Fruit fly (Drosophila melanogaster): ENCODE data around the gene m.

DNA sequence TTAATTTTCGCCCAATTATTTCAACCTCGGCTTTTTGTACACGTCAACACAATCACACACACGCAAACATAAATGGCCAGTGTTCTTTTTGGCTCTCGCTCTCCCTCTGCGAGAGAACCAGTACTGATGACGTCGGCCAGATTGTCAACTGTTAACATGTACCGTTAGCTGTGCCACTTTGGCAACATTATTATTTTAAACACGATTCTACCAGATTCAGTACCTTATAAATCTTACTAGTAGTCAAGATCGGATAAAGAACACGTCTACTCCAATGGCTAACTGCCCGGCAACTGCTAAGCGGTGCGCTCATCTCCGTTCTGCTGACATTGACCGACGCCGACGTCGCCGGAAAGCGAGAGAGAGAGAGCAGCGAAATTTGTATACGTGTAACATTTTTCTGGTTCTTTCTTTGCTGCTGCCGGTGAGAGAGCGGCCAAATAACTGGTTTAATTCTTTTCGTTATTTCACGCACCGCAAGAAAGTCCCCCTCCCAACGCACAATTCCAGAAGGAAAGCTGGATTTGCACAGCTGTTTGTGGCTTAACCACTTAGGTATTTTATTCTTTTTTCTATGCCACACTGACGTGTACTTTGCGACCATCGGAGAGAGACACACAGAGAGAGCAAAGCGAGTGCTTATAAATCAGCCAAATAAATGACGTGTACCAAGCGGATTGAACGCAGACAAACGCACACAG is 51.1 kb downstream of the m start:
- TF ChIP-seq Mio (GFP tag; optimal IDR thresholded peaks at IDR 0.05) (no peak), Sp1 (GFP tag; optimal IDR thresholded peaks at IDR 0.05) (no peak), pan (optimal IDR thresholded peaks at IDR 0.05) (no peak), sv (GFP tag; optimal IDR thresholded peaks at IDR 0.05) (no peak), GATAd (GFP tag; optimal IDR thresholded peaks at IDR 0.05) (no peak), br (GFP tag; optimal IDR thresholded peaks at IDR 0.05) (no peak), woc (GFP tag; optimal IDR thresholded peaks at IDR 0.05) (no peak), foxo (GFP tag; optimal IDR thresholded peaks at IDR 0.05) (peak in 1 of 2 experiments; percentile 7), OdsH (GFP tag; optimal IDR thresholded peaks at IDR 0.05) (peak; percentile 13), Hr78 (GFP tag; optimal IDR thresholded peaks at IDR 0.05) (no peak), h (GFP tag; optimal IDR thresholded peaks at IDR 0.05) (peak; percentile 21), Vsx2 (GFP tag; optimal IDR thresholded peaks at IDR 0.05; ENCODE audit: partially characterized antibody) (no peak), dsf (GFP tag; optimal IDR thresholded peaks at IDR 0.05; ENCODE audit: borderline replicate concordance) (no peak)

Data from whole organism, wandering third instar larva.